Fruit fly (Drosophila melanogaster): Measurements from ENCODE around the gene CG15743.

The CG15743 gene

DNA sequence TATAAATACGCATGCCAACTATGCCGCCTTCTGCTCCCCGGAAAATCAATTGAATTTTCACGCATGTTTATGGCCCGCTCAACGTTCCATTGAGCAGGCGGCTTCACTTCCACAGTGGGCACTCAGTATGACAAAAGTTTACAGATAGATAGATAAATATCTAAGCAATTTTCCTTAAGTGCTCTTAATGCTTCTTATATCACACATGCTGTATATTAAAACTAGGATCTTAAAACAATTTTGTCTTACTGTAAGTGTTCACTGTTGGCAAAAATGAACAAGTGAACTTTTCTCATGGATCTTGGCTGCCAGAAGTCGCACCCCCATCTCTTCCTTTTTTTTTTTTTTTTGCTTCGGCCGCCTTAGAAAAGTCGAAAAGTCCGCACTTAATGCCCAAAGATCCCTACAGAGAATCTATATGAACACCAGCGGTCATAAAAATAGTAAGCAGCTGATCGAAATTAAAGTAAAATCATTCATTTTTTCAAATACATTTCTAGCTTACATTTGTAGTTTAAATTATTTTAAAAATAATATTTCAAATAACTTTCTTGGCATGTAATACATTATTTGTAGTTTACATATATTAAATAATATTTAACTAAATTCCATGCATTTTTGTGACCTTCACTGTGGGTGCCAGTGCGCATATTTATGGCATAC is 32.3 kb upstream of the CG15743 start (continued):
- TF ChIP-seq CG13287 (GFP tag; IDR thresholded peaks at IDR 0.05; ENCODE audit: partially characterized antibody) (no peak), CG34422 (GFP tag; IDR thresholded peaks at IDR 0.05) (peak; percentile 28; the same call in 1 of the 3 replicates), klu (GFP tag; IDR thresholded peaks at IDR 0.05) (no peak), CG13624 (GFP tag; optimal IDR thresholded peaks at IDR 0.05) (peak; percentile 32), CG3281 (GFP tag; optimal IDR thresholded peaks at IDR 0.05) (peak; percentile 12), CG13775 (GFP tag; optimal IDR thresholded peaks at IDR 0.05) (peak; percentile 8), zfh2 (GFP tag; optimal IDR thresholded peaks at IDR 0.05) (peak; percentile 27), oc (tag; optimal IDR thresholded peaks at IDR 0.05) (no peak), Rx (GFP tag; IDR thresholded peaks at IDR 0.05) (peak; percentile 49; the same call in 1 of the 2 replicates), tna (GFP tag; IDR thresholded peaks at IDR 0.05; ENCODE audit: partially characterized antibody) (no peak), kay (GFP tag; optimal IDR thresholded peaks at IDR 0.05) (no peak), Optix (GFP tag; IDR thresholded peaks at IDR 0.05) (peak; percentile 44; the same call in 1 of the 3 replicates), fu2 (GFP tag; optimal IDR thresholded peaks at IDR 0.05) (peak; percentile 49), ham (GFP tag; IDR thresholded peaks at IDR 0.05) (no peak), gro (GFP tag; optimal IDR thresholded peaks at IDR 0.05) (peak; percentile 23), Nf-YC (tag; optimal IDR thresholded peaks at IDR 0.05) (no peak), NK7.1 (GFP tag; optimal IDR thresholded peaks at IDR 0.05) (no peak), TFAM (GFP tag; optimal IDR thresholded peaks at IDR 0.05) (no peak), CG18599 (GFP tag; optimal IDR thresholded peaks at IDR 0.05) (peak; percentile 4), gsb (GFP tag; IDR thresholded peaks at IDR 0.05) (no peak), CG11247 (GFP tag; IDR thresholded peaks at IDR 0.05) (peak; percentile 25; the same call in 1 of the 2 replicates), E2f1 (GFP tag; IDR thresholded peaks at IDR 0.05) (peak; percentile 56), CG10274 (GFP tag; optimal IDR thresholded peaks at IDR 0.05) (peak; percentile 5), CG16813 (GFP tag; IDR thresholded peaks at IDR 0.05; ENCODE audit: partially characterized antibody) (no peak), CG15479 (GFP tag; optimal IDR thresholded peaks at IDR 0.05) (no peak)

DNA sequence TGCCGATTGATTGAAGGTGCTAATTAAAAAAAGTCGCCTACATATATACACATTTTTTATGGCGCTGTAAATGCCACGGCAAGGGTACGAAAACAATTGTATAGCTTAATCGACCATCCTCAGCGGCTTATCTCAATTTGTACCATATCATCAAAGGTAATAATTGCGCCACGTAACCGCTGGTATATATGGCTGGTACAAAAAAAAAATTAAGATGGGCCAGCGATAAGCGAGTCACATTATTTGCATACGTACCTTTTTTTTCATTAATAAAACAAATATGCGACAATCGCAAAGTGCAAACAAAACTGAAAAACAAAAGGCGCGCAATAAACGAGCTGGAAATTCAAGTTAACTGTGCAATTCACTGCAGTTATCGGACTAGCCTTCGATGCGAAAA is 31.1 kb upstream of the CG15743 start:
- no peak for TF ChIP-seq HLH4C (GFP tag; IDR thresholded peaks at IDR 0.05; ENCODE audit: partially characterized antibody)
- TF ChIP-seq sd (tag; optimal IDR thresholded peaks at IDR 0.05) = peak; percentile 82
- TF ChIP-seq lbe (GFP tag; optimal IDR thresholded peaks at IDR 0.05) = peak; percentile 51
- no peak for TF ChIP-seq Atf3 (GFP tag; optimal IDR thresholded peaks at IDR 0.05)
- TF ChIP-seq CG10462 (GFP tag; optimal IDR thresholded peaks at IDR 0.05) = peak; percentile 3
- TF ChIP-seq Ravus (GFP tag; IDR thresholded peaks at IDR 0.05) = no peak
- no peak for TF ChIP-seq CHES-1-like (GFP tag; optimal IDR thresholded peaks at IDR 0.05)
- TF ChIP-seq CG6791 (GFP tag; IDR thresholded peaks at IDR 0.05; ENCODE audit: partially characterized antibody) = no peak
- no peak for TF ChIP-seq zfh2 (GFP tag; optimal IDR thresholded peaks at IDR 0.05)
- no peak for TF ChIP-seq lilli (GFP tag; optimal IDR thresholded peaks at IDR 0.05)
- peak; percentile 12 for TF ChIP-seq CG13894 (tag; optimal IDR thresholded peaks at IDR 0.05)
- no peak for TF ChIP-seq mam (GFP tag; optimal IDR thresholded peaks at IDR 0.05)
- no peak for TF ChIP-seq CG17912 (GFP tag; optimal IDR thresholded peaks at IDR 0.05)
- TF ChIP-seq Trl (optimal IDR thresholded peaks at IDR 0.05) = no peak
- TF ChIP-seq Trl (GFP tag; optimal IDR thresholded peaks at IDR 0.05) = no peak
- no peak for TF ChIP-seq Rfx (GFP tag; IDR thresholded peaks at IDR 0.05)
- peak; percentile 8 for TF ChIP-seq mirr (GFP tag; optimal IDR thresholded peaks at IDR 0.05)
- peak; percentile 23 for TF ChIP-seq PHDP (tag; optimal IDR thresholded peaks at IDR 0.05)
- peak; percentile 6 for TF ChIP-seq sens (GFP tag)
- TF ChIP-seq Rx (GFP tag; IDR thresholded peaks at IDR 0.05) = no peak
- peak; percentile 19 for TF ChIP-seq nau (GFP tag; optimal IDR thresholded peaks at IDR 0.05)
- TF ChIP-seq B-H1 (GFP tag; IDR thresholded peaks at IDR 0.05) = no peak
- TF ChIP-seq CG5245 (GFP tag; optimal IDR thresholded peaks at IDR 0.05) = no peak
- TF ChIP-seq CG12104 (GFP tag; optimal IDR thresholded peaks at IDR 0.05) = no peak
- TF ChIP-seq exex (tag; optimal IDR thresholded peaks at IDR 0.05) = peak; percentile 81
- TF ChIP-seq lab (GFP tag; optimal IDR thresholded peaks at IDR 0.05) = peak; percentile 9
- peak; percentile 39 for TF ChIP-seq CG2678 (tag; optimal IDR thresholded peaks at IDR 0.05)
- TF ChIP-seq pita (GFP tag; optimal IDR thresholded peaks at IDR 0.05) = no peak

Data from whole organism, embryonic.